Fruit fly (Drosophila melanogaster) whole organism, embryonic: ENCODE data around the gene CG6330.

Experiments used
- BEAF-32 ChIP-seq: fragments of 200-800 bp; sonication (Bioruptor generic); optimal IDR thresholded peaks from 3 replicates; lab custom pipeline; 2017; ENCODE audit warnings: missing biosample characterization, missing genetic modification characterization, mild to moderate bottlenecking, moderate library complexity, missing genetic modification reagents
- CG11093 ChIP-seq: fragments of 200-800 bp; sonication (Bioruptor generic); IDR thresholded peaks from 3 replicates; pipeline ENCODE4 v1.3.6; 2022; ENCODE audit warnings: missing biosample characterization, missing genetic modification characterization
- CG11560 ChIP-seq: fragments of 200-800 bp; sonication (Bioruptor generic); IDR thresholded peaks from 3 replicates; pipeline ENCODE4 v1.3.6; 2022; ENCODE audit warnings: missing biosample characterization, missing genetic modification characterization
- CG1529 ChIP-seq: fragments of 200-800 bp; sonication (Bioruptor generic); optimal IDR thresholded peaks from 3 replicates; lab custom pipeline; 2018; ENCODE audit warnings: missing biosample characterization, missing genetic modification characterization
- CG17186 ChIP-seq: fragments of 200-800 bp; sonication (Bioruptor generic); optimal IDR thresholded peaks from 3 replicates; lab custom pipeline; 2017; ENCODE audit warnings: missing biosample characterization, missing genetic modification reagents, missing genetic modification characterization
- CG17359 ChIP-seq: fragments of 200-800 bp; sonication (Bioruptor generic); optimal IDR thresholded peaks from 3 replicates; lab custom pipeline; 2018; ENCODE audit warnings: missing biosample characterization, mild to moderate bottlenecking, missing genetic modification characterization, moderate library complexity
- CG17385 ChIP-seq: fragments of 200-800 bp; sonication (Bioruptor generic); optimal IDR thresholded peaks from 3 replicates; lab custom pipeline; 2018; ENCODE audit warnings: missing biosample characterization, mild to moderate bottlenecking, missing genetic modification characterization
- CG18262 ChIP-seq: fragments of 200-800 bp; optimal IDR thresholded peaks from 3 replicates; lab custom pipeline; 2019; ENCODE audit warnings: missing biosample characterization, mild to moderate bottlenecking, missing genetic modification characterization, moderate library complexity
- CG18599 ChIP-seq: fragments of 200-800 bp; sonication (Bioruptor generic); optimal IDR thresholded peaks from 3 replicates; lab custom pipeline; 2017; ENCODE audit warnings: missing biosample characterization, missing genetic modification characterization, mild to moderate bottlenecking, moderate library complexity, missing genetic modification reagents
- CG2120 ChIP-seq: fragments of 200-800 bp; sonication (Bioruptor generic); optimal IDR thresholded peaks from 3 replicates; lab custom pipeline; 2016; ENCODE audit warnings: missing biosample characterization, missing genetic modification characterization
- CG2712 ChIP-seq: fragments of 200-800 bp; optimal IDR thresholded peaks from 3 replicates; lab custom pipeline; 2019; ENCODE audit warnings: missing biosample characterization, mild to moderate bottlenecking, missing genetic modification characterization, moderate library complexity
- CG30431 ChIP-seq: fragments of 200-800 bp; sonication (Bioruptor generic); optimal IDR thresholded peaks from 2 replicates; lab custom pipeline; 2017; ENCODE audit warnings: missing biosample characterization, missing genetic modification characterization
- CG34422 ChIP-seq: fragments of 200-800 bp; sonication (Bioruptor generic); IDR thresholded peaks from 3 replicates; pipeline ENCODE4 v1.3.6; 2022; ENCODE audit warnings: missing biosample characterization, missing genetic modification characterization
- CG5180 ChIP-seq: fragments of 200-800 bp; sonication (Bioruptor generic); optimal IDR thresholded peaks from 3 replicates; lab custom pipeline; 2017; ENCODE audit warnings: missing biosample characterization, missing genetic modification characterization, mild to moderate bottlenecking, moderate library complexity, missing genetic modification reagents
- CG6175 ChIP-seq: fragments of 200-800 bp; sonication (Bioruptor generic); IDR thresholded peaks from 3 replicates; pipeline ENCODE4 v1.3.6; 2022; ENCODE audit warnings: missing biosample characterization, missing genetic modification characterization
- CG7556 ChIP-seq: fragments of 200-800 bp; sonication (Bioruptor generic); optimal IDR thresholded peaks from 2 replicates; lab custom pipeline; 2017; ENCODE audit warnings: missing biosample characterization, mild to moderate bottlenecking, missing genetic modification characterization
- CG7963 ChIP-seq: fragments of 200-800 bp; sonication (Bioruptor generic); IDR thresholded peaks from 3 replicates; pipeline ENCODE4 v1.3.6; 2022; ENCODE audit warnings: missing biosample characterization, missing genetic modification characterization; ENCODE audit not compliant: partially characterized antibody
- CG8290 ChIP-seq, 3 experiments: fragments of 200-800 bp; sonication (Bioruptor generic); optimal IDR thresholded peaks; 2 replicates each; lab custom pipeline; 2016 to 2019; ENCODE audit warnings: missing biosample characterization in 3 of 3, missing genetic modification characterization in 3 of 3, mild to moderate bottlenecking in 2 of 3, moderate library complexity in 1 of 3
- Dek ChIP-seq: fragments of 200-800 bp; sonication (Bioruptor generic); optimal IDR thresholded peaks from 3 replicates; lab custom pipeline; 2019; ENCODE audit warnings: missing biosample characterization, mild to moderate bottlenecking, missing genetic modification characterization, moderate library complexity
- E2f2 ChIP-seq: fragments of 200-800 bp; sonication (Bioruptor generic); IDR thresholded peaks from 2 replicates; pipeline ENCODE4 v1.3.6; 2022; ENCODE audit warnings: missing biosample characterization, missing genetic modification characterization
- Fer2 ChIP-seq: fragments of 200-800 bp; sonication (Bioruptor generic); optimal IDR thresholded peaks from 2 replicates; lab custom pipeline; 2018; ENCODE audit warnings: missing biosample characterization, mild to moderate bottlenecking, missing genetic modification characterization, moderate library complexity
- GATAe ChIP-seq: fragments of 200-800 bp; sonication (Bioruptor generic); conservative IDR thresholded peaks from 2 replicates; pipeline ENCODE4 v1.3.6; 2022; ENCODE audit warnings: missing biosample characterization, missing genetic modification characterization
- Hmx ChIP-seq: fragments of 200-800 bp; sonication (Bioruptor generic); optimal IDR thresholded peaks from 2 replicates; lab custom pipeline; 2016; ENCODE audit warnings: missing biosample characterization, missing genetic modification characterization
- Lhr ChIP-seq: fragments of 200-800 bp; sonication (Bioruptor generic); optimal IDR thresholded peaks from 3 replicates; lab custom pipeline; 2017; ENCODE audit warnings: mild to moderate bottlenecking, missing biosample characterization, missing genetic modification reagents, missing genetic modification characterization
- Lpt ChIP-seq: fragments of >200 bp; optimal IDR thresholded peaks from 2 replicates; lab custom pipeline; 2018; ENCODE audit warnings: missing biosample characterization, missing genetic modification characterization
- MTF-1 ChIP-seq: fragments of 200-800 bp; sonication (Bioruptor generic); optimal IDR thresholded peaks from 2 replicates; lab custom pipeline; 2018; ENCODE audit warnings: missing biosample characterization, mild to moderate bottlenecking, missing genetic modification characterization, borderline replicate concordance
- Max ChIP-seq: fragments of 200-800 bp; sonication (Bioruptor generic); optimal IDR thresholded peaks from 2 replicates; lab custom pipeline; 2016; ENCODE audit warnings: missing biosample characterization, mild to moderate bottlenecking, missing genetic modification characterization
- Neu2 ChIP-seq: fragments of 200-800 bp; sonication (Bioruptor generic); optimal IDR thresholded peaks from 3 replicates; lab custom pipeline; 2016; ENCODE audit warnings: missing biosample characterization, missing genetic modification characterization, borderline replicate concordance
- Trl ChIP-seq, 3 experiments: fragments of >200 bp in 2 of 3; fragments of 200-800 bp in 1 of 3; sonication (Bioruptor generic) in 1 of 3; optimal IDR thresholded peaks; 2 replicates in 1 of 3; 3 replicates in 2 of 3; lab custom pipeline; 2016 to 2017; ENCODE audit warnings: missing biosample characterization in 1 of 3, missing genetic modification characterization in 1 of 3
- Usf ChIP-seq: fragments of 200-800 bp; sonication (Bioruptor generic); optimal IDR thresholded peaks from 2 replicates; lab custom pipeline; 2017; ENCODE audit warnings: missing genotype, missing biosample characterization, missing genetic modification characterization
- ara ChIP-seq: fragments of 200-800 bp; sonication (Bioruptor generic); IDR thresholded peaks from 2 replicates; pipeline ENCODE4 v1.3.6; 2022; ENCODE audit warnings: missing biosample characterization, missing genetic modification characterization
- bsh ChIP-seq, 2 experiments: fragments of 200-800 bp; sonication (Bioruptor generic); optimal IDR thresholded peaks; 2 replicates each; lab custom pipeline; 2017 to 2018; ENCODE audit warnings: mild to moderate bottlenecking in 2 of 2, missing biosample characterization in 2 of 2, missing genetic modification characterization in 2 of 2, moderate library complexity in 1 of 2
- btn ChIP-seq: fragments of 200-800 bp; sonication (Bioruptor generic); optimal IDR thresholded peaks from 2 replicates; lab custom pipeline; 2016; ENCODE audit warnings: missing biosample characterization, missing genetic modification characterization
- da ChIP-seq: fragments of 200-800 bp; sonication (Bioruptor generic); optimal IDR thresholded peaks from 2 replicates; lab custom pipeline; 2016; ENCODE audit warnings: missing biosample characterization, missing genetic modification characterization
- ems ChIP-seq: fragments of 200-800 bp; sonication (Bioruptor generic); optimal IDR thresholded peaks from 3 replicates; lab custom pipeline; 2016; ENCODE audit warnings: missing biosample characterization, missing genetic modification characterization
- hkb ChIP-seq, 2 experiments: fragments of 200-800 bp in 1 of 2; fragments of >200 bp in 1 of 2; sonication (Bioruptor generic) in 1 of 2; IDR thresholded peaks in 1 of 2; optimal IDR thresholded peaks in 1 of 2; 2 replicates each; pipeline versions ENCODE4 v1.3.6 to Lab custom; 2017 to 2022; ENCODE audit warnings: missing biosample characterization in 1 of 2, missing genetic modification characterization in 1 of 2
- jing ChIP-seq: fragments of 200-800 bp; sonication (Bioruptor generic); optimal IDR thresholded peaks from 2 replicates; lab custom pipeline; 2018; ENCODE audit warnings: missing biosample characterization, mild to moderate bottlenecking, missing genetic modification characterization
- phol ChIP-seq: fragments of 200-800 bp; sonication (Bioruptor generic); optimal IDR thresholded peaks from 3 replicates; lab custom pipeline; 2018; ENCODE audit warnings: missing biosample characterization, mild to moderate bottlenecking, missing genetic modification characterization, moderate library complexity
- pnt ChIP-seq: fragments of 200-800 bp; sonication (Bioruptor generic); optimal IDR thresholded peaks from 3 replicates; lab custom pipeline; 2016; ENCODE audit warnings: missing biosample characterization, missing genetic modification characterization
- psq ChIP-seq: fragments of 200-800 bp; sonication (Bioruptor generic); optimal IDR thresholded peaks from 2 replicates; lab custom pipeline; 2017; ENCODE audit warnings: missing biosample characterization, missing genetic modification characterization
- pzg ChIP-seq: fragments of 200-800 bp; sonication (Bioruptor generic); optimal IDR thresholded peaks from 3 replicates; lab custom pipeline; 2018; ENCODE audit warnings: missing biosample characterization, mild to moderate bottlenecking, missing genetic modification characterization, moderate library complexity
- schlank ChIP-seq: fragments of 200-800 bp; sonication (Bioruptor generic); optimal IDR thresholded peaks from 2 replicates; lab custom pipeline; 2018; ENCODE audit warnings: missing biosample characterization, mild to moderate bottlenecking, missing genetic modification characterization
- sisA ChIP-seq: fragments of 200-800 bp; sonication (Bioruptor generic); IDR thresholded peaks from 2 replicates; pipeline ENCODE4 v1.3.6; 2022; ENCODE audit warnings: missing biosample characterization, missing genetic modification characterization
- stwl ChIP-seq: fragments of 200-800 bp; sonication (Bioruptor generic); optimal IDR thresholded peaks from 3 replicates; lab custom pipeline; 2018; ENCODE audit warnings: missing biosample characterization, mild to moderate bottlenecking, missing genetic modification characterization, moderate library complexity
- sug ChIP-seq: fragments of 200-800 bp; optimal IDR thresholded peaks from 2 replicates; lab custom pipeline; 2019; ENCODE audit warnings: missing biosample characterization, mild to moderate bottlenecking, missing genetic modification characterization, moderate library complexity
- trem ChIP-seq: fragments of 200-800 bp; optimal IDR thresholded peaks from 3 replicates; lab custom pipeline; 2019; ENCODE audit warnings: missing biosample characterization, mild to moderate bottlenecking, missing genetic modification characterization, moderate library complexity
- vnd ChIP-seq: fragments of 200-800 bp; sonication (Bioruptor generic); IDR thresholded peaks from 3 replicates; pipeline ENCODE4 v1.3.6; 2022; ENCODE audit warnings: missing biosample characterization, missing genetic modification characterization; ENCODE audit not compliant: partially characterized antibody
- zen2 ChIP-seq: fragments of 200-800 bp; sonication (Bioruptor generic); IDR thresholded peaks from 3 replicates; pipeline ENCODE4 v1.3.6; 2022; ENCODE audit warnings: missing biosample characterization, missing genetic modification characterization; ENCODE audit not compliant: partially characterized antibody

Gene CG6330

DNA sequence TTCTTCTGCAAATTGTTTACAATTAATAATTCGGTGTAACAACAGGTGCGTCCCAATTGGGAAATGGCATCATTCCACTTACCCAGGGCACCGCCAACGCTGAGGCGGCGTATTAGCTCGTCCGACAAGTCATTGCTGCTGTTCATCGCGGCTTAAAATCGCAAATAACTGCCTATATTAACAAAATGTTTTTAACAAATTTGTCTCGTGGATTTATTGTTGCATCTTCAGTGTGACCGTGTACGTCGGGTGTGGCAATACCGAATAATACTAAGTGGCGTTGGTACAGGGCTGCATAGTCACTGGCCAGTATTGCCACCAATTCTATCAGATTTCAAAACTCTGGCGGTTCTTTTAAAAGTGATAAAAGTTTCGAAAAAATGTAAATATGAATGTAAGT is 45.7 kb downstream of the CG6330 start, which contains the start of gene Ets97D (continued):
- TF ChIP-seq zen2 (GFP tag; lab: Robert Waterston, UW) (no peak), E2f2 (GFP tag; lab: Robert Waterston, UW) (peak; percentile 100), CG1529 (GFP tag; lab: Kevin White, UChicago) (no peak), trem (tag; lab: Kevin White, UChicago) (peak; percentile 48), CG2120 (no peak), CG2712 (tag; lab: Kevin White, UChicago) (peak; percentile 29), CG8290 (GFP tag; optimal IDR thresholded peaks at IDR 0.05; lab: Kevin White, UChicago) (no peak), CG8290 (tag; optimal IDR thresholded peaks at IDR 0.05; lab: Kevin White, UChicago) (peak in 1 of 2 experiments; percentile 68), CG17186 (GFP tag; lab: Kevin White, UChicago) (peak; percentile 2), CG11560 (tag; lab: Robert Waterston, UW) (no peak), CG7963 (GFP tag; lab: Robert Waterston, UW) (no peak), da (no peak), Lhr (GFP tag; lab: Kevin White, UChicago) (peak; percentile 44), sug (tag; lab: Kevin White, UChicago) (peak; percentile 15), pzg (peak; percentile 95), GATAe (GFP tag; lab: Robert Waterston, UW) (no peak), Fer2 (tag; lab: Kevin White, UChicago) (no peak), stwl (tag; lab: Kevin White, UChicago) (peak; percentile 77), CG5180 (GFP tag; lab: Kevin White, UChicago) (peak; percentile 52), CG17359 (no peak), BEAF-32 (GFP tag; lab: Kevin White, UChicago) (peak; percentile 37), schlank (no peak), phol (tag; lab: Kevin White, UChicago) (peak; percentile 12)
- TF ChIP-seq, all 482 proteins: peak for 61

dm6 chr3R:26908750-26909149 is 49.5 kb downstream of the CG6330 start:
- no peak for TF ChIP-seq psq (GFP tag; lab: Kevin White, UChicago)
- TF ChIP-seq ems (GFP tag; lab: Kevin White, UChicago): no peak
- TF ChIP-seq Trl (optimal IDR thresholded peaks at IDR 0.05; lab: Kevin White, UChicago): no peak
- peak; percentile 17 for TF ChIP-seq Trl (GFP tag; optimal IDR thresholded peaks at IDR 0.05; lab: Kevin White, UChicago)
- peak; percentile 8 for TF ChIP-seq CG18599
- no peak for TF ChIP-seq jing (GFP tag; lab: Kevin White, UChicago)
- no peak for TF ChIP-seq hkb (optimal IDR thresholded peaks at IDR 0.05; lab: Kevin White, UChicago)
- 0 out of 2 replicates have a peak, but pooled peaks have one; percentile 24 for TF ChIP-seq hkb (GFP tag; IDR thresholded peaks at IDR 0.05; lab: Robert Waterston, UW)
- peak; percentile 1 for TF ChIP-seq CG7556 (GFP tag; lab: Kevin White, UChicago)
- no peak for TF ChIP-seq Usf
- peak in 1 of 2 experiments; percentile 48 for TF ChIP-seq bsh (GFP tag; optimal IDR thresholded peaks at IDR 0.05; lab: Kevin White, UChicago)
- no peak for TF ChIP-seq Neu2 (GFP tag; lab: Kevin White, UChicago)
- TF ChIP-seq zen2 (GFP tag; lab: Robert Waterston, UW): no peak
- no peak for TF ChIP-seq sisA (GFP tag; lab: Robert Waterston, UW)
- peak; percentile 10 for TF ChIP-seq CG17385
- TF ChIP-seq CG18262: peak; percentile 30
- TF ChIP-seq pnt (GFP tag; lab: Kevin White, UChicago): no peak
- no peak for TF ChIP-seq btn (GFP tag; lab: Kevin White, UChicago)
- TF ChIP-seq CG11093 (GFP tag; lab: Robert Waterston, UW): no peak
- TF ChIP-seq ara: no peak
- TF ChIP-seq Hmx (GFP tag; lab: Kevin White, UChicago): no peak
- no peak for TF ChIP-seq CG8290 (GFP tag; optimal IDR thresholded peaks at IDR 0.05; lab: Kevin White, UChicago)
- TF ChIP-seq CG8290 (tag; optimal IDR thresholded peaks at IDR 0.05; lab: Kevin White, UChicago): peak in 1 of 2 experiments; percentile 52
- peak; percentile 43 for TF ChIP-seq MTF-1
- no peak for TF ChIP-seq CG34422 (GFP tag; lab: Robert Waterston, UW)
- TF ChIP-seq Dek (tag; lab: Kevin White, UChicago): no peak
- TF ChIP-seq Lpt (GFP tag; lab: Kevin White, UChicago): no peak
- no peak for TF ChIP-seq CG30431 (GFP tag; lab: Kevin White, UChicago)
- no peak for TF ChIP-seq Max
- no peak for TF ChIP-seq vnd
- no peak for TF ChIP-seq CG6175 (GFP tag; lab: Robert Waterston, UW)
